Worm (Caenorhabditis elegans) whole organism, young adult: ENCODE data around the gene C24H11.5.

ENCODE experiments used
- ccch-3 ChIP-seq: fragments of 200-800 bp; sonication (Bioruptor generic); optimal IDR thresholded peaks from 2 replicates; lab custom pipeline; 2018; ENCODE audit warnings: mild to moderate bottlenecking, missing genetic modification characterization, missing compliant biosample characterization
- egrh-3 ChIP-seq: fragments of 200-800 bp; sonication (Bioruptor generic); IDR thresholded peaks from 2 replicates; pipeline ENCODE4 v1.3.6; 2022; ENCODE audit warnings: missing genetic modification reagents, missing genetic modification characterization, missing compliant biosample characterization
- hmg-1.2 ChIP-seq: fragments of 200-800 bp; sonication (Bioruptor generic); IDR thresholded peaks from 2 replicates; pipeline ENCODE4 v1.3.6; 2022; ENCODE audit warnings: missing genetic modification reagents, missing genetic modification characterization, missing compliant biosample characterization
- nfyb-1 ChIP-seq: fragments of 200-800 bp; sonication (Bioruptor generic); IDR thresholded peaks from 2 replicates; pipeline ENCODE4 v1.3.6; 2022; ENCODE audit warnings: missing genetic modification reagents, missing genetic modification characterization, missing compliant biosample characterization
- rcor-1 ChIP-seq: fragments of 200-800 bp; sonication (Bioruptor generic); IDR thresholded peaks from 2 replicates; pipeline ENCODE4 v1.3.6; 2022; ENCODE audit warnings: missing genetic modification reagents, missing genetic modification characterization, missing compliant biosample characterization
- zfh-2 ChIP-seq: fragments of 200-800 bp; sonication (Bioruptor generic); conservative IDR thresholded peaks from 2 replicates; pipeline ENCODE4 v1.3.6; 2022; ENCODE audit warnings: missing genetic modification reagents, missing genetic modification characterization, missing compliant biosample characterization

C24H11.5 gene

ce11 chrIII:11829585-11830195 is 49.7 kb downstream of the C24H11.5 start:
- peak; percentile 90 for TF ChIP-seq nfyb-1 (GFP tag; lab: Robert Waterston, UW)
- TF ChIP-seq rcor-1 = peak; percentile 28; the same call in 1 of the 2 replicates
- TF ChIP-seq ccch-3 = no peak
- no peak for TF ChIP-seq hmg-1.2 (GFP tag; lab: Robert Waterston, UW)
- peak; percentile 75; the same call in 1 of the 2 replicates for TF ChIP-seq egrh-3 (GFP tag; lab: Robert Waterston, UW)
- TF ChIP-seq zfh-2 (GFP tag; lab: Robert Waterston, UW) = peak; percentile 83
- TF ChIP-seq, all 124 proteins: peak for 4
